Worm (Caenorhabditis elegans): ENCODE data around the gene K10G6.5.

- TF ChIP-seq ama-1 (optimal IDR thresholded peaks at IDR 0.05) = no peak
- TF ChIP-seq pes-1 (GFP tag; IDR thresholded peaks at IDR 0.05) = no peak
- no peak for TF ChIP-seq flt-1 (GFP tag; IDR thresholded peaks at IDR 0.05)
- TF ChIP-seq aly-1 (tag; optimal IDR thresholded peaks at IDR 0.05) = no peak
- no peak for TF ChIP-seq sea-1 (GFP tag; conservative IDR thresholded peaks at IDR 0.05)
- no peak for TF ChIP-seq ets-7 (tag; optimal IDR thresholded peaks at IDR 0.05)
- TF ChIP-seq hmg-4 (GFP tag; optimal IDR thresholded peaks at IDR 0.05) = no peak
- TF ChIP-seq scrt-1 (GFP tag; IDR thresholded peaks at IDR 0.05) = no peak
- TF ChIP-seq tbx-11 (GFP tag; IDR thresholded peaks at IDR 0.05) = no peak
- no peak for TF ChIP-seq B0310.2 (tag; optimal IDR thresholded peaks at IDR 0.05)
- TF ChIP-seq tra-4 (tag; optimal IDR thresholded peaks at IDR 0.05) = no peak
Observed at ce11 chrII:3948507-3948906, 38.5 kb upstream of the K10G6.5 start.

Measured in whole organism, early embryonic.